Fruit fly (Drosophila melanogaster) ovary, adult (tissue): ENCODE measurements around the gene CG45491.

Experiments used
- CG17801 ChIP-seq: fragments of 200-800 bp; optimal IDR thresholded peaks from 2 replicates; lab custom pipeline; 2019; ENCODE audit warnings: missing biosample characterization, mild to moderate bottlenecking, missing genetic modification characterization, moderate library complexity; ENCODE audit not compliant: partially characterized antibody

The CG45491 gene

dm6 chrX:19897328-19897990, 41.3 kb downstream of the CG45491 start:
- TF ChIP-seq CG17801 (GFP tag; lab: Kevin White, UChicago), result no peak

- no peak for TF ChIP-seq CG17801 (GFP tag; lab: Kevin White, UChicago)
These were observed 46.7 kb downstream of the CG45491 start for dm6 chrX:19892070-19892469.

dm6 chrX:19890010-19890665, 48.7 kb downstream of the CG45491 start, which contains the start of gene amn:
Gene amn, minus strand, starts transcription at chrX:19890060.
- no peak for TF ChIP-seq CG17801 (GFP tag; lab: Kevin White, UChicago)

dm6 chrX:19889128-19889756, 49.6 kb downstream of the CG45491 start:
- TF ChIP-seq CG17801 (GFP tag; lab: Kevin White, UChicago), result no peak
